Fruit fly (Drosophila melanogaster) whole organism, embryonic: ENCODE measurements around the gene Vps39.

Experiments
- BEAF-32 ChIP-seq: fragments of 200-800 bp; sonication (Bioruptor generic); optimal IDR thresholded peaks from 3 replicates; lab custom pipeline; 2017; ENCODE audit warnings: missing biosample characterization, missing genetic modification characterization, mild to moderate bottlenecking, moderate library complexity, missing genetic modification reagents
- CG10321 ChIP-seq: fragments of 200-800 bp; sonication (Bioruptor generic); IDR thresholded peaks from 2 replicates; pipeline ENCODE4 v1.3.6; 2022; ENCODE audit warnings: missing biosample characterization, missing genetic modification characterization
- CG11085 ChIP-seq: fragments of 200-800 bp; sonication (Bioruptor generic); IDR thresholded peaks from 2 replicates; pipeline ENCODE4 v1.3.6; 2022; ENCODE audit warnings: missing biosample characterization, missing genetic modification characterization
- CG11093 ChIP-seq: fragments of 200-800 bp; sonication (Bioruptor generic); IDR thresholded peaks from 3 replicates; pipeline ENCODE4 v1.3.6; 2022; ENCODE audit warnings: missing biosample characterization, missing genetic modification characterization
- CG11560 ChIP-seq: fragments of 200-800 bp; sonication (Bioruptor generic); IDR thresholded peaks from 3 replicates; pipeline ENCODE4 v1.3.6; 2022; ENCODE audit warnings: missing biosample characterization, missing genetic modification characterization
- CG12219 ChIP-seq: fragments of 200-800 bp; sonication (Bioruptor generic); optimal IDR thresholded peaks from 3 replicates; lab custom pipeline; 2018; ENCODE audit warnings: missing biosample characterization, mild to moderate bottlenecking, missing genetic modification characterization
- CG12236 ChIP-seq: fragments of 200-800 bp; sonication (Bioruptor generic); optimal IDR thresholded peaks from 2 replicates; lab custom pipeline; 2016; ENCODE audit warnings: missing biosample characterization, missing genetic modification characterization
- CG14667 ChIP-seq: fragments of 200-800 bp; sonication (Bioruptor generic); IDR thresholded peaks from 2 replicates; pipeline ENCODE4 v1.3.6; 2022; ENCODE audit warnings: missing biosample characterization, missing genetic modification characterization
- CG15479 ChIP-seq: fragments of 200-800 bp; sonication (Bioruptor generic); optimal IDR thresholded peaks from 3 replicates; lab custom pipeline; 2019; ENCODE audit warnings: missing biosample characterization, mild to moderate bottlenecking, missing genetic modification characterization, moderate library complexity
- CG17361 ChIP-seq: fragments of 200-800 bp; sonication (Bioruptor generic); IDR thresholded peaks from 3 replicates; pipeline ENCODE4 v1.3.6; 2022; ENCODE audit warnings: missing biosample characterization, missing genetic modification characterization
- CG17612 ChIP-seq: fragments of 200-800 bp; sonication (Bioruptor generic); IDR thresholded peaks from 2 replicates; pipeline ENCODE4 v1.3.6; 2022; ENCODE audit warnings: missing biosample characterization, missing genetic modification characterization
- CG31388 ChIP-seq: fragments of 200-800 bp; sonication (Bioruptor generic); optimal IDR thresholded peaks from 2 replicates; lab custom pipeline; 2016; ENCODE audit warnings: missing biosample characterization, missing genetic modification characterization
- CG32767 ChIP-seq: fragments of 200-800 bp; sonication (Bioruptor generic); IDR thresholded peaks from 2 replicates; pipeline ENCODE4 v1.3.6; 2022; ENCODE audit warnings: missing biosample characterization, missing genetic modification characterization
- CG34376 ChIP-seq: fragments of 200-800 bp; sonication (Bioruptor generic); optimal IDR thresholded peaks from 2 replicates; lab custom pipeline; 2018; ENCODE audit warnings: missing biosample characterization, mild to moderate bottlenecking, missing genetic modification characterization
- CG4360 ChIP-seq: fragments of 200-800 bp; sonication (Bioruptor generic); IDR thresholded peaks from 2 replicates; pipeline ENCODE4 v1.3.6; 2022; ENCODE audit warnings: missing biosample characterization, missing genetic modification characterization
- CG5953 ChIP-seq: fragments of 200-800 bp; sonication (Bioruptor generic); IDR thresholded peaks from 2 replicates; pipeline ENCODE4 v1.3.6; 2022; ENCODE audit warnings: missing biosample characterization, missing genetic modification characterization
- CG8478 ChIP-seq: fragments of >200 bp; optimal IDR thresholded peaks from 2 replicates; lab custom pipeline; 2018
- Dll ChIP-seq: fragments of 200-800 bp; sonication (Bioruptor generic); IDR thresholded peaks from 4 replicates; pipeline ENCODE4 v1.3.6; 2022; ENCODE audit warnings: missing biosample characterization, missing genetic modification characterization; ENCODE audit not compliant: partially characterized antibody
- Doc3 ChIP-seq: fragments of 200-800 bp; sonication (Bioruptor generic); IDR thresholded peaks from 3 replicates; pipeline ENCODE4 v1.3.6; 2022; ENCODE audit warnings: missing biosample characterization, missing genetic modification characterization; ENCODE audit not compliant: partially characterized antibody
- E2f1 ChIP-seq: fragments of 200-800 bp; sonication (Bioruptor generic); IDR thresholded peaks from 2 replicates; pipeline ENCODE4 v1.3.6; 2022; ENCODE audit warnings: missing biosample characterization, missing genetic modification characterization
- H2.0 ChIP-seq: fragments of 200-800 bp; sonication (Bioruptor generic); IDR thresholded peaks from 2 replicates; pipeline ENCODE4 v1.3.6; 2022; ENCODE audit warnings: missing biosample characterization, missing genetic modification characterization
- HLH4C ChIP-seq: fragments of 200-800 bp; sonication (Bioruptor generic); IDR thresholded peaks from 3 replicates; pipeline ENCODE4 v1.3.6; 2022; ENCODE audit warnings: missing biosample characterization, missing genetic modification characterization; ENCODE audit not compliant: partially characterized antibody
- Hr51 ChIP-seq, 2 experiments: fragments of 200-800 bp; sonication (Bioruptor generic); optimal IDR thresholded peaks; 2 replicates in 1 of 2; 3 replicates in 1 of 2; lab custom pipeline; 2016 to 2018; ENCODE audit warnings: missing biosample characterization in 2 of 2, missing genetic modification characterization in 2 of 2, mild to moderate bottlenecking in 1 of 2, moderate library complexity in 1 of 2
- Lhr ChIP-seq: fragments of 200-800 bp; sonication (Bioruptor generic); optimal IDR thresholded peaks from 3 replicates; lab custom pipeline; 2017; ENCODE audit warnings: mild to moderate bottlenecking, missing biosample characterization, missing genetic modification reagents, missing genetic modification characterization
- MBD-R2 ChIP-seq: fragments of 200-800 bp; sonication (Bioruptor generic); IDR thresholded peaks from 2 replicates; pipeline ENCODE4 v1.3.6; 2022; ENCODE audit warnings: missing biosample characterization, missing genetic modification characterization
- Myb ChIP-seq: fragments of 200-800 bp; sonication (Bioruptor generic); optimal IDR thresholded peaks from 2 replicates; lab custom pipeline; 2016; ENCODE audit warnings: missing biosample characterization, missing genetic modification characterization
- NC2α ChIP-seq: fragments of 200-800 bp; sonication (Bioruptor generic); optimal IDR thresholded peaks from 2 replicates; lab custom pipeline; 2016; ENCODE audit warnings: missing biosample characterization, missing genetic modification characterization
- Oli ChIP-seq: fragments of 200-800 bp; sonication (Bioruptor generic); optimal IDR thresholded peaks from 2 replicates; lab custom pipeline; 2018; ENCODE audit warnings: missing biosample characterization, mild to moderate bottlenecking, missing genetic modification characterization, moderate library complexity
- Rx ChIP-seq: fragments of 200-800 bp; sonication (Bioruptor generic); IDR thresholded peaks from 2 replicates; pipeline ENCODE4 v1.3.6; 2022; ENCODE audit warnings: missing biosample characterization, missing genetic modification characterization
- YL-1 ChIP-seq: fragments of 200-800 bp; sonication (Bioruptor generic); optimal IDR thresholded peaks from 3 replicates; lab custom pipeline; 2017; ENCODE audit warnings: missing biosample characterization, mild to moderate bottlenecking, missing genetic modification characterization
- ara ChIP-seq: fragments of 200-800 bp; sonication (Bioruptor generic); IDR thresholded peaks from 2 replicates; pipeline ENCODE4 v1.3.6; 2022; ENCODE audit warnings: missing biosample characterization, missing genetic modification characterization
- ase ChIP-seq: fragments of 200-800 bp; sonication (Bioruptor generic); IDR thresholded peaks from 3 replicates; pipeline ENCODE4 v1.3.6; 2022; ENCODE audit warnings: missing biosample characterization, missing genetic modification characterization
- bigmax ChIP-seq: fragments of 200-800 bp; sonication (Bioruptor generic); optimal IDR thresholded peaks from 2 replicates; lab custom pipeline; 2018; ENCODE audit warnings: missing biosample characterization, mild to moderate bottlenecking, missing genetic modification characterization
- crol ChIP-seq: fragments of 200-800 bp; sonication (Bioruptor generic); IDR thresholded peaks from 2 replicates; pipeline ENCODE4 v1.3.6; 2022; ENCODE audit warnings: missing biosample characterization, missing genetic modification characterization
- dm ChIP-seq: fragments of 200-800 bp; sonication (Bioruptor generic); optimal IDR thresholded peaks from 3 replicates; lab custom pipeline; 2016; ENCODE audit warnings: missing biosample characterization, missing genetic modification characterization
- ems ChIP-seq: fragments of 200-800 bp; sonication (Bioruptor generic); optimal IDR thresholded peaks from 3 replicates; lab custom pipeline; 2016; ENCODE audit warnings: missing biosample characterization, missing genetic modification characterization
- exex ChIP-seq: fragments of 200-800 bp; sonication (Bioruptor generic); optimal IDR thresholded peaks from 4 replicates; lab custom pipeline; 2018; ENCODE audit warnings: missing biosample characterization, mild to moderate bottlenecking, missing genetic modification characterization, moderate library complexity
- eyg ChIP-seq: fragments of 200-800 bp; sonication (Bioruptor generic); optimal IDR thresholded peaks from 3 replicates; lab custom pipeline; 2016; ENCODE audit warnings: missing biosample characterization, missing genetic modification characterization
- h ChIP-seq: fragments of >200 bp; optimal IDR thresholded peaks from 2 replicates; lab custom pipeline; 2017
- her ChIP-seq: fragments of 200-800 bp; sonication (Bioruptor generic); optimal IDR thresholded peaks from 2 replicates; lab custom pipeline; 2016; ENCODE audit warnings: missing biosample characterization, missing genetic modification characterization
- lab ChIP-seq: fragments of 200-800 bp; sonication (Bioruptor generic); optimal IDR thresholded peaks from 3 replicates; lab custom pipeline; 2017; ENCODE audit warnings: missing biosample characterization, missing genetic modification characterization, mild to moderate bottlenecking, moderate library complexity, missing genetic modification reagents
- lilli ChIP-seq: fragments of 200-800 bp; sonication (Bioruptor generic); optimal IDR thresholded peaks from 3 replicates; lab custom pipeline; 2016; ENCODE audit warnings: missing biosample characterization, missing genetic modification characterization
- pb ChIP-seq: fragments of 200-800 bp; sonication (Bioruptor generic); optimal IDR thresholded peaks from 3 replicates; lab custom pipeline; 2016; ENCODE audit warnings: missing biosample characterization, missing genetic modification characterization
- row ChIP-seq: fragments of 200-800 bp; sonication (Bioruptor generic); IDR thresholded peaks from 3 replicates; pipeline ENCODE4 v1.3.6; 2022; ENCODE audit warnings: missing biosample characterization, missing genetic modification characterization
- so ChIP-seq: fragments of 200-800 bp; sonication (Bioruptor generic); IDR thresholded peaks from 3 replicates; pipeline ENCODE4 v1.3.6; 2022; ENCODE audit warnings: missing biosample characterization, missing genetic modification characterization
- sqz ChIP-seq: fragments of 200-800 bp; sonication (Bioruptor generic); optimal IDR thresholded peaks from 3 replicates; lab custom pipeline; 2018; ENCODE audit warnings: missing biosample characterization, mild to moderate bottlenecking, missing genetic modification characterization
- tgo ChIP-seq: fragments of 200-800 bp; sonication (Bioruptor generic); IDR thresholded peaks from 3 replicates; pipeline ENCODE4 v1.3.6; 2022; ENCODE audit warnings: missing biosample characterization, missing genetic modification characterization
- tup ChIP-seq: fragments of 200-800 bp; sonication (Bioruptor generic); optimal IDR thresholded peaks from 2 replicates; lab custom pipeline; 2016; ENCODE audit warnings: missing biosample characterization, mild to moderate bottlenecking, missing genetic modification characterization, moderate library complexity
- zfh1 ChIP-seq: fragments of 200-800 bp; sonication (Bioruptor generic); IDR thresholded peaks from 3 replicates; pipeline ENCODE4 v1.3.6; 2022; ENCODE audit warnings: missing biosample characterization, missing genetic modification characterization

The Vps39 gene

dm6 chr3R:18244171-18245043 lies 29.8 kb downstream of the Vps39 start (continued):
- TF ChIP-seq ems (GFP tag; lab: Kevin White, UChicago) (no peak), her (peak; percentile 11), E2f1 (GFP tag; lab: Robert Waterston, UW) (peak; percentile 36; the same call in 1 of the 2 replicates), CG32767 (peak; percentile 85), Oli (tag; lab: Kevin White, UChicago) (peak; percentile 38), CG12236 (GFP tag; lab: Kevin White, UChicago) (no peak), CG11560 (tag; lab: Robert Waterston, UW) (no peak), YL-1 (peak; percentile 3), h (lab: Kevin White, UChicago) (no peak), Rx (GFP tag; lab: Robert Waterston, UW) (no peak), CG15479 (GFP tag; lab: Kevin White, UChicago) (no peak), BEAF-32 (GFP tag; lab: Kevin White, UChicago) (no peak), tup (GFP tag; lab: Kevin White, UChicago) (no peak), CG14667 (no peak), eyg (GFP tag; lab: Kevin White, UChicago) (no peak), lab (GFP tag; lab: Kevin White, UChicago) (peak; percentile 8), CG8478 (lab: Kevin White, UChicago) (peak; percentile 95), Lhr (no peak), ara (GFP tag; lab: Robert Waterston, UW) (no peak), exex (tag; lab: Kevin White, UChicago) (peak; percentile 28), CG31388 (GFP tag; lab: Kevin White, UChicago) (no peak), ase (GFP tag; lab: Robert Waterston, UW) (no peak), tgo (GFP tag; lab: Robert Waterston, UW) (0 out of 3 replicates have a peak, but pooled peaks have one; percentile 13), Dll (GFP tag; lab: Robert Waterston, UW) (peak; percentile 41; the same call in 1 of the 4 replicates), row (peak; percentile 63), crol (peak; percentile 100), Hr51 (GFP tag; optimal IDR thresholded peaks at IDR 0.05; lab: Kevin White, UChicago) (no peak), sqz (GFP tag; lab: Kevin White, UChicago) (peak; percentile 48), CG10321 (GFP tag; lab: Robert Waterston, UW) (peak; percentile 93), H2.0 (GFP tag; lab: Robert Waterston, UW) (no peak), CG4360 (peak; percentile 25; the same call in 1 of the 2 replicates), CG11093 (GFP tag; lab: Robert Waterston, UW) (no peak), CG17612 (GFP tag; lab: Robert Waterston, UW) (no peak), zfh1 (GFP tag; lab: Robert Waterston, UW) (0 out of 3 replicates have a peak, but pooled peaks have one; percentile 41), pb (GFP tag; lab: Kevin White, UChicago) (no peak), lilli (GFP tag; lab: Kevin White, UChicago) (no peak), bigmax (GFP tag; lab: Kevin White, UChicago) (no peak), Doc3 (0 out of 3 replicates have a peak, but pooled peaks have one; percentile 29), NC2α (GFP tag; lab: Kevin White, UChicago) (no peak), so (GFP tag; lab: Robert Waterston, UW) (0 out of 3 replicates have a peak, but pooled peaks have one; percentile 21), MBD-R2 (GFP tag; lab: Robert Waterston, UW) (no peak; the same call in 1 of the 2 replicates), CG5953 (GFP tag; lab: Robert Waterston, UW) (0 out of 2 replicates have a peak, but pooled peaks have one; percentile 5), Myb (GFP tag; lab: Kevin White, UChicago) (no peak), HLH4C (no peak), dm (GFP tag; lab: Kevin White, UChicago) (no peak), CG34376 (GFP tag; lab: Kevin White, UChicago) (peak; percentile 51), CG11085 (GFP tag; lab: Robert Waterston, UW) (0 out of 2 replicates have a peak, but pooled peaks have one; percentile 25), CG12219 (GFP tag; lab: Kevin White, UChicago) (no peak), CG17361 (GFP tag; lab: Robert Waterston, UW) (0 out of 3 replicates have a peak, but pooled peaks have one; percentile 31)
